Fruit fly (Drosophila melanogaster): ENCODE measurements around the gene CG31924.

CG31924 gene

DNA sequence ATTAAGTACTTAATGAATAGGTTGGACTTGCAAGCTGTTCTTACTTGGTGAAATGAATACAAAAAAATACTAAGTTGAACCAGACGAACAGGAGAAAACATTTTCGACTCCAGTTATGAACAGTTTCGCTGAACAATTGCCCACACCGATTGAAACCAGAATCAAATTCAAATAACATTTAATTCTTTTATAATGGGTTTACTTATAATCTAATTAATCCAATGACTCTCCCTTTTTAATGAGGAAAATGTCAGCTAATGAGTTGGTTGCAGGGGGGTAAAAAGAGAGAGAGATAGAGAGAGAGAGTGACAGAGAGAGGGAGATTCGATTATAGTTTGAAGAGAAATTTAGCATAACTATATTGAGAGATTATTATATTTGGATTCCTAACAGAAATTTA lies 12.7 kb downstream of the CG31924 start, which contains the start of gene CG33923:
CG33923 (minus strand) TSS at position 101 of the 400 bp plus-strand sequence.
- no peak for TF ChIP-seq CG8301 (tag; optimal IDR thresholded peaks at IDR 0.05)
- TF ChIP-seq CG4496 (GFP tag; IDR thresholded peaks at IDR 0.05): no peak
- no peak for TF ChIP-seq Pif1B (GFP tag; optimal IDR thresholded peaks at IDR 0.05)
- no peak for TF ChIP-seq CG14655 (GFP tag; optimal IDR thresholded peaks at IDR 0.05)
- TF ChIP-seq Ets98B (GFP tag; IDR thresholded peaks at IDR 0.05): no peak

- TF ChIP-seq CG10348 (GFP tag; IDR thresholded peaks at IDR 0.05): no peak
- no peak for TF ChIP-seq CG32121 (GFP tag; IDR thresholded peaks at IDR 0.05)
- TF ChIP-seq Pif1B (GFP tag; optimal IDR thresholded peaks at IDR 0.05): no peak
- no peak for TF ChIP-seq fd96Ca (GFP tag; IDR thresholded peaks at IDR 0.05)
- TF ChIP-seq CG8159 (tag; optimal IDR thresholded peaks at IDR 0.05): no peak
- TF ChIP-seq Ets98B (GFP tag; IDR thresholded peaks at IDR 0.05): no peak
- TF ChIP-seq CG17806 (tag; optimal IDR thresholded peaks at IDR 0.05): no peak
- no peak for TF ChIP-seq CG14655 (GFP tag; optimal IDR thresholded peaks at IDR 0.05)
- TF ChIP-seq CG9948 (tag; optimal IDR thresholded peaks at IDR 0.05): no peak
- no peak for TF ChIP-seq gl (tag; optimal IDR thresholded peaks at IDR 0.05)
- no peak for TF ChIP-seq CG34367 (tag; optimal IDR thresholded peaks at IDR 0.05)
- no peak for TF ChIP-seq CG13204 (GFP tag; optimal IDR thresholded peaks at IDR 0.05)
- no peak for TF ChIP-seq D1 (tag; optimal IDR thresholded peaks at IDR 0.05)
- no peak for TF ChIP-seq CG8301 (tag; optimal IDR thresholded peaks at IDR 0.05)
- TF ChIP-seq Pif1A (GFP tag; optimal IDR thresholded peaks at IDR 0.05): no peak
- no peak for TF ChIP-seq CG15710 (tag; optimal IDR thresholded peaks at IDR 0.05)
- no peak for TF ChIP-seq rn (GFP tag; IDR thresholded peaks at IDR 0.05)
- no peak for TF ChIP-seq CG4496 (GFP tag; IDR thresholded peaks at IDR 0.05)
Observed at dm6 chr2L:1333828-1334227, 20.9 kb downstream of the CG31924 start, which contains the start of gene CG5440. Gene CG5440 (plus strand): TSS chr2L:1334128.

- TF ChIP-seq gl (tag; optimal IDR thresholded peaks at IDR 0.05) (no peak), CG4496 (GFP tag; IDR thresholded peaks at IDR 0.05) (no peak), CG17806 (tag; optimal IDR thresholded peaks at IDR 0.05) (no peak), D1 (tag; optimal IDR thresholded peaks at IDR 0.05) (no peak)
Observed at dm6 chr2L:1328861-1329260, 25.9 kb downstream of the CG31924 start, which contains the start of gene a5. Gene a5 (plus strand): TSS chr2L:1329161.

DNA sequence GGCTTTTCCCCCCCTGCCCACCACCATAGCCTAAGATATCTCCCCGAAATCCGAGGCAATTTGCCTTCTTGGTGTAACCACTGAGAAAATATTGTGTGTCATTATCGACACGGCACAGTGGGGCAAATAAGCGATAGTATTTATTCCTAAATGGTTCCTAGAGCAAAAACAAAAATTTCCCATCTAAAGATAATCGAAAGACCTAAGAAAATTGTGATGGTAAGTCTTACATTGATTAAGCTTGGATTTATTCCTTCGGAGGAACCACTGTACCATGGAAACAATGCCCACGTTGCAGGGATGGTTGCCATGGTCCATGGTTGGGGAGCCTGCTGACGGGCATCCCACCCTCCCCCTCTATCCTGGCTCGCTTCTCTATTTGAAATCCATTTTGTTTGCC lies 38.3 kb downstream of the CG31924 start:
- TF ChIP-seq Pif1A (GFP tag; optimal IDR thresholded peaks at IDR 0.05) (no peak), CG8159 (tag; optimal IDR thresholded peaks at IDR 0.05) (peak; percentile 6)

DNA sequence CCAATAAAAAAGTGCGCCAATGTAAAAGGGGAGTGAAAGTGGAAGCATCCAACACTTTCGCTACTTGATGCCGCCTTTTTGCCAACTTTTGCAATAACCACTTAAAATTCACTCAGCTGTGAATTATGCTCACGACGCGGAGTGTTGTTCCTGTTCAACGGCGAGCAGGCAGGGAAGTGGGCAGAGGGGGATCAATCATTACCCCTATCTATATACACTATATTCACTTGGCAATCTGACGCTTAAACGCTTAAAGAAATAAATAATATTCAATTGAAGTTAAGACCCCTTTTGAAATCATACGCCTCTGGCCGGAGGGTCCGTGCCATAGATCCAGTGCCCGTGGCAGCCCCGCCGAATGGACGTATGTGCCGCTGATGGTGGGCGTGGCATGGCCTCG lies 39.4 kb downstream of the CG31924 start:
- TF ChIP-seq CG8301 (tag; optimal IDR thresholded peaks at IDR 0.05): no peak
- no peak for TF ChIP-seq CG10348 (GFP tag; IDR thresholded peaks at IDR 0.05)
- TF ChIP-seq CG17806 (tag; optimal IDR thresholded peaks at IDR 0.05): no peak
- peak; percentile 19; the same call in 1 of the 2 replicates for TF ChIP-seq CG32121 (GFP tag; IDR thresholded peaks at IDR 0.05)
- TF ChIP-seq CG8159 (tag; optimal IDR thresholded peaks at IDR 0.05): peak; percentile 15
- peak; percentile 23 for TF ChIP-seq CG14655 (GFP tag; optimal IDR thresholded peaks at IDR 0.05)
- TF ChIP-seq rn (GFP tag; IDR thresholded peaks at IDR 0.05): no peak
- no peak for TF ChIP-seq Pif1B (GFP tag; optimal IDR thresholded peaks at IDR 0.05)
- no peak for TF ChIP-seq gl (tag; optimal IDR thresholded peaks at IDR 0.05)
- peak; percentile 54; the same call in 1 of the 2 replicates for TF ChIP-seq Ets98B (GFP tag; IDR thresholded peaks at IDR 0.05)
- TF ChIP-seq CG4496 (GFP tag; IDR thresholded peaks at IDR 0.05): peak; percentile 70
- peak; percentile 72; the same call in 2 of the 3 replicates for TF ChIP-seq fd96Ca (GFP tag; IDR thresholded peaks at IDR 0.05)

dm6 chr2L:1312321-1312720 lies 42.4 kb downstream of the CG31924 start:
- TF ChIP-seq CG4496 (GFP tag; IDR thresholded peaks at IDR 0.05): peak; percentile 60; the same call in 1 of the 3 replicates
- peak; percentile 34 for TF ChIP-seq CG8301 (tag; optimal IDR thresholded peaks at IDR 0.05)
- TF ChIP-seq CG14655 (GFP tag; optimal IDR thresholded peaks at IDR 0.05): peak; percentile 29
- TF ChIP-seq rn (GFP tag; IDR thresholded peaks at IDR 0.05): no peak
- TF ChIP-seq CG9948 (tag; optimal IDR thresholded peaks at IDR 0.05): peak; percentile 37
- TF ChIP-seq fd96Ca (GFP tag; IDR thresholded peaks at IDR 0.05): no peak; the same call in 2 of the 3 replicates
- peak; percentile 37 for TF ChIP-seq CG34367 (tag; optimal IDR thresholded peaks at IDR 0.05)
- TF ChIP-seq CG15710 (tag; optimal IDR thresholded peaks at IDR 0.05): peak; percentile 61
- peak; percentile 27 for TF ChIP-seq Pif1A (GFP tag; optimal IDR thresholded peaks at IDR 0.05)
- TF ChIP-seq Ets98B (GFP tag; IDR thresholded peaks at IDR 0.05): peak; percentile 23; the same call in 1 of the 2 replicates
- TF ChIP-seq CG10348 (GFP tag; IDR thresholded peaks at IDR 0.05): no peak
- TF ChIP-seq gl (tag; optimal IDR thresholded peaks at IDR 0.05): no peak
- TF ChIP-seq EcR (GFP tag; optimal IDR thresholded peaks at IDR 0.05): no peak
- TF ChIP-seq CG17806 (tag; optimal IDR thresholded peaks at IDR 0.05): peak; percentile 34
- peak; percentile 62 for TF ChIP-seq CG8159 (tag; optimal IDR thresholded peaks at IDR 0.05)
- TF ChIP-seq Snoo (tag; optimal IDR thresholded peaks at IDR 0.05): peak; percentile 32
- peak; percentile 3 for TF ChIP-seq Pif1B (GFP tag; optimal IDR thresholded peaks at IDR 0.05)

Measured in whole organism, pupa.